Worm (Caenorhabditis elegans): ENCODE results near the gene sfxn-5.

sfxn-5 gene

DNA sequence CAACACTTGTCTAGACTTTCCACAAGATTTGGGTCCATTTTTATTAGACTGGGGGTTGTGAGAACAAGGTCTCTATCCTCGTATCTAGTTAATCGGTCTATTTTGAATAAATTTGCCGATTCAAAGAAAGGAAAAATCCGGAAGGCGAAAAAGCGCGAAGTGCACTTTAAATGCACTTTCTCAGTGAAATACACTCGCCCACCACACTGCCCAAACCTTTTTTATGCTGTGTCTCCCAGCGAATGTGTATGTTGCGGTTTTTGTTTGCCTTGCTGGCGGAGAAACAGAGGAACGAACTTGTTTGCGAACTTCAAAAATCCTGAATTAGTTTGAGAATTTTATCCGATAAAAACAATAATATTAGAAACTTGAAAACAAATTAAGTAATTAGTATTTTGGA, 25.9 kb upstream of the sfxn-5 start:
- no peak for TF ChIP-seq egl-27 (tag; optimal IDR thresholded peaks at IDR 0.05)
- TF ChIP-seq sma-9 (GFP tag; optimal IDR thresholded peaks at IDR 0.05) = peak; percentile 0
- no peak for TF ChIP-seq sma-9 (tag; optimal IDR thresholded peaks at IDR 0.05)

DNA sequence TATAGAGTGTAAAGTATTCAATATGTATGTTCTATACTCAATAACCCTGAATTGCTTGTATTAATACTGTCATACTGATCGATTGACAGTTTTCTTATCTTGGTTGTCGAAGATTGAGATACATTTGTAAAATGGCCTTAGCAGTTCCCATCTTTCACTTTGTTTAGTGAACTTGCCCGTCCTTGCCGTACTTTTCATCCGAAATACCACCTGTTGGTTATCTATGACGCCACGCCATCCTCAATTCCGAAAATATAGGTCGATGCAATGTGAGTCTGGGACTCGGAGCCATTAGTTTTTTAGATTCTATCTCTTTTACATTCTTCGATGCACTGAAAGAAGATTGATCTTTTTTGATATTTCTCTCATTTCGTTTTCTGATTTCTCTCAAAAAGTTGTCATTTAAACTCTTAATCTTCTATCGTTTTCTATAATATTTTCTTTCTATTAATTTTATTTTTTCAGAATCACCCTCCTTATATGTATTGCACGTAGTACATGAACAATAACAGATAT, 24.7 kb upstream of the sfxn-5 start, which contains the start of gene ulp-4:
Gene ulp-4 (plus strand): TSS at position 466 of the 516 bp plus-strand sequence.
- peak; percentile 43 for TF ChIP-seq ceh-16 (tag; optimal IDR thresholded peaks at IDR 0.05)
- peak; percentile 38 for TF ChIP-seq lin-13 (GFP tag; optimal IDR thresholded peaks at IDR 0.05)
- TF ChIP-seq snpc-4 (tag; optimal IDR thresholded peaks at IDR 0.05) = no peak
- no peak for TF ChIP-seq egl-27 (tag; optimal IDR thresholded peaks at IDR 0.05)
- no peak for TF ChIP-seq skn-1 (tag; optimal IDR thresholded peaks at IDR 0.05)
- no peak for TF ChIP-seq Y55F3AM.14 (GFP tag; optimal IDR thresholded peaks at IDR 0.05)
- TF ChIP-seq mbf-1 (tag; optimal IDR thresholded peaks at IDR 0.05) = no peak
- TF ChIP-seq dmd-4 (tag; optimal IDR thresholded peaks at IDR 0.05) = no peak
- no peak for TF ChIP-seq ama-1 (optimal IDR thresholded peaks at IDR 0.05)
- no peak for TF ChIP-seq zag-1 (tag; optimal IDR thresholded peaks at IDR 0.05)
- no peak for TF ChIP-seq nhr-25 (tag; optimal IDR thresholded peaks at IDR 0.05)
- TF ChIP-seq lsy-2 (tag; optimal IDR thresholded peaks at IDR 0.05) = peak in 1 of 2 experiments; percentile 57
- no peak for TF ChIP-seq R02D3.7 (tag; optimal IDR thresholded peaks at IDR 0.05)
- no peak for TF ChIP-seq mdl-1 (tag; optimal IDR thresholded peaks at IDR 0.05)
- no peak for TF ChIP-seq nhr-23 (tag; optimal IDR thresholded peaks at IDR 0.05)
- TF ChIP-seq crh-2 (tag; optimal IDR thresholded peaks at IDR 0.05) = peak; percentile 4
- no peak for TF ChIP-seq nhr-6 (tag; optimal IDR thresholded peaks at IDR 0.05)
- peak; percentile 7 for TF ChIP-seq C34F6.9 (tag; optimal IDR thresholded peaks at IDR 0.05)
- peak; percentile 70 for TF ChIP-seq sma-9 (GFP tag; optimal IDR thresholded peaks at IDR 0.05)
- TF ChIP-seq sma-9 (tag; optimal IDR thresholded peaks at IDR 0.05) = no peak
- no peak for TF ChIP-seq sma-3 (GFP tag; optimal IDR thresholded peaks at IDR 0.05)
- TF ChIP-seq nhr-237 (tag; optimal IDR thresholded peaks at IDR 0.05) = no peak
- TF ChIP-seq ceh-82 (tag; optimal IDR thresholded peaks at IDR 0.05) = no peak
- TF ChIP-seq nhr-129 (tag; optimal IDR thresholded peaks at IDR 0.05) = peak; percentile 45
- no peak for TF ChIP-seq lin-11 (tag; optimal IDR thresholded peaks at IDR 0.05)
- TF ChIP-seq elt-1 (tag; optimal IDR thresholded peaks at IDR 0.05) = no peak
- TF ChIP-seq ZK546.5 (tag; optimal IDR thresholded peaks at IDR 0.05) = no peak
- no peak for TF ChIP-seq blmp-1 (tag; optimal IDR thresholded peaks at IDR 0.05; ENCODE audit: insufficient read depth)
- TF ChIP-seq unc-55 (GFP tag; optimal IDR thresholded peaks at IDR 0.05) = no peak
- TF ChIP-seq F13H6.1 (tag; optimal IDR thresholded peaks at IDR 0.05) = peak; percentile 67
- peak; percentile 72 for TF ChIP-seq mab-5 (tag; optimal IDR thresholded peaks at IDR 0.05)

DNA sequence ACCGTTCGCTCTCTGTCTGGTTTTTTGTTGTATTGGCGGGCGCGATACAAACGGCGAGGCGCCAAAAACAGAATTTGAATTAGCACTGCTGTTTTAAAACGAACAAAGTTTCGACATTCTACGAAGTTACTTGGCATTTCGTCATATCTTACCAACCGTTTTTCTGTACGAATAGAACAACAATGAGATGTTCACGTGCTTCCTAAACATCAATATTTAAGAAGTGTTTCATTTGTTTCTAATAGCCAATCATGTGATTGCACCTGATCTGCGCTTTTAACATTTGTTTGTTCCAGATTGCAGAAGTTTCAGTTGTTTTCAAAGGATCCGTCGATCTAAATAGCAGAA, 24.2 kb upstream of the sfxn-5 start:
- peak; percentile 10 for TF ChIP-seq nhr-129 (tag; optimal IDR thresholded peaks at IDR 0.05)
- TF ChIP-seq crh-2 (tag; optimal IDR thresholded peaks at IDR 0.05) = no peak
- peak; percentile 29 for TF ChIP-seq sem-4 (tag; optimal IDR thresholded peaks at IDR 0.05)

DNA sequence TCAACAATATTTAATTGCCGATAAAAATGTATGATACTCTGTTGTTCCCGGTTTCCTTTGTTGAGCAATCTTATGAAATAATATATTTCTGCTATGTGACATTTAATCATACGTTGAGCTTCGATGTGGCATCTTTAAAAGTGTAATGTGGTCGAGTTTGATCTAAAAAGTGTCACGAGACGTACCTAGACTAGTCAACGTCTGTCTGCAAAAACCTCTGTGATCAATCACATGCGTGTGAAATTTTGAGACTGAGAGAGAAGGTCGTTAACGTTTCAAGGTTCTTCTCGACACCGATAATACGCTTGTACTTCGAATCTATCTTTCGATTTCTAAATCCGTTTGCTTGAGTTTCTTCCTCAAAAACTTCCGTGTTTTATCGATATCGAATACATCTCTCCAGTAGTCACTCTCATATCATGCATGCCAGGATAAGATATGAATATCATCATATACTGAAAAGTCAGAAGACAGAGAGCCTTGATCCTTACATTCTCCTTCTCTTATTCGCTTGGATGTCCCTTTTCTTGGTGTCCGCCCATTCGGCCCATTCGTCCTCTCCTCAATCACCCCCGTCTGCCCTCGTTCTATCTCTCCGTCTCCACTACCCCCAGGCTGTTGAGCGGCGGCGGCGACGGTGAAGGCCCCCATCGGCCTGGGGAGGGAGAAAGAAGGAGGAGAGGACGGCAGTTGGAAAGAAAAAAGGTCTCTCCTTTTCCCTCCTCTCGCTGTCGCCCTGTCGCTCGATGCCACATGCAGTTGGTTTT, 23.6 kb upstream of the sfxn-5 start:
- no peak for TF ChIP-seq elt-1 (tag; optimal IDR thresholded peaks at IDR 0.05)
- peak; percentile 58 for TF ChIP-seq ceh-16 (tag; optimal IDR thresholded peaks at IDR 0.05)
- TF ChIP-seq mab-5 (tag; optimal IDR thresholded peaks at IDR 0.05) = no peak
- TF ChIP-seq nhr-23 (tag; optimal IDR thresholded peaks at IDR 0.05) = no peak
- no peak for TF ChIP-seq elt-3 (tag; optimal IDR thresholded peaks at IDR 0.05)
- TF ChIP-seq sem-4 (tag; optimal IDR thresholded peaks at IDR 0.05) = peak; percentile 56
- TF ChIP-seq nhr-25 (tag; optimal IDR thresholded peaks at IDR 0.05) = peak; percentile 92
- peak; percentile 20 for TF ChIP-seq egl-27 (tag; optimal IDR thresholded peaks at IDR 0.05)
- peak; percentile 1 for TF ChIP-seq lin-13 (GFP tag; optimal IDR thresholded peaks at IDR 0.05)
- TF ChIP-seq mdl-1 (tag; optimal IDR thresholded peaks at IDR 0.05) = no peak
- TF ChIP-seq ZK546.5 (tag; optimal IDR thresholded peaks at IDR 0.05) = no peak
- no peak for TF ChIP-seq lin-39 (tag; optimal IDR thresholded peaks at IDR 0.05)
- peak; percentile 45 for TF ChIP-seq ztf-4 (tag; optimal IDR thresholded peaks at IDR 0.05)
- peak; percentile 81 for TF ChIP-seq crh-2 (tag; optimal IDR thresholded peaks at IDR 0.05)
- TF ChIP-seq mbf-1 (tag; optimal IDR thresholded peaks at IDR 0.05) = no peak
- no peak for TF ChIP-seq ama-1 (optimal IDR thresholded peaks at IDR 0.05)
- TF ChIP-seq blmp-1 (tag; optimal IDR thresholded peaks at IDR 0.05; ENCODE audit: insufficient read depth) = peak; percentile 6
- no peak for TF ChIP-seq R02D3.7 (tag; optimal IDR thresholded peaks at IDR 0.05)
- no peak for TF ChIP-seq dmd-4 (tag; optimal IDR thresholded peaks at IDR 0.05)
- TF ChIP-seq ztf-1 (GFP tag; conservative IDR thresholded peaks at IDR 0.05) = no peak
- no peak for TF ChIP-seq lin-11 (tag; optimal IDR thresholded peaks at IDR 0.05)
- TF ChIP-seq sma-9 (GFP tag; optimal IDR thresholded peaks at IDR 0.05) = peak; percentile 95
- TF ChIP-seq sma-9 (tag; optimal IDR thresholded peaks at IDR 0.05) = no peak
- TF ChIP-seq nhr-129 (tag; optimal IDR thresholded peaks at IDR 0.05) = peak; percentile 99
- no peak for TF ChIP-seq ztf-11 (tag; optimal IDR thresholded peaks at IDR 0.05)
- TF ChIP-seq unc-55 (GFP tag; optimal IDR thresholded peaks at IDR 0.05) = peak; percentile 44
- peak; percentile 64 for TF ChIP-seq F13H6.1 (tag; optimal IDR thresholded peaks at IDR 0.05)
- TF ChIP-seq nhr-237 (tag; optimal IDR thresholded peaks at IDR 0.05) = no peak
- TF ChIP-seq snpc-4 (tag; optimal IDR thresholded peaks at IDR 0.05) = no peak
- TF ChIP-seq unc-39 (tag; optimal IDR thresholded peaks at IDR 0.05) = no peak
- peak; percentile 26 for TF ChIP-seq gmeb-1 (tag; optimal IDR thresholded peaks at IDR 0.05)
- no peak for TF ChIP-seq nhr-77 (tag; optimal IDR thresholded peaks at IDR 0.05)
- no peak for TF ChIP-seq nhr-10 (tag; optimal IDR thresholded peaks at IDR 0.05)
- no peak for TF ChIP-seq peb-1 (tag; optimal IDR thresholded peaks at IDR 0.05)
- TF ChIP-seq lsy-2 (tag; optimal IDR thresholded peaks at IDR 0.05) = peak; percentile 34 to 44
- TF ChIP-seq nhr-6 (tag; optimal IDR thresholded peaks at IDR 0.05) = peak; percentile 84
- no peak for TF ChIP-seq Y55F3AM.14 (GFP tag; optimal IDR thresholded peaks at IDR 0.05)
